Fruit fly (Drosophila melanogaster) whole organism, embryonic: ENCODE data around the gene CG5181.

Source experiments
- Ada2b ChIP-seq: fragments of 200-800 bp; sonication (Bioruptor generic); IDR thresholded peaks from 2 replicates; pipeline ENCODE4 v1.3.6; 2022; ENCODE audit warnings: missing biosample characterization, missing genetic modification characterization
- B-H1 ChIP-seq: fragments of 200-800 bp; sonication (Bioruptor generic); IDR thresholded peaks from 3 replicates; pipeline ENCODE4 v1.3.6; 2022; ENCODE audit warnings: missing biosample characterization, missing genetic modification characterization
- CG11085 ChIP-seq: fragments of 200-800 bp; sonication (Bioruptor generic); IDR thresholded peaks from 2 replicates; pipeline ENCODE4 v1.3.6; 2022; ENCODE audit warnings: missing biosample characterization, missing genetic modification characterization
- CG11504 ChIP-seq: fragments of 200-800 bp; sonication (Bioruptor generic); optimal IDR thresholded peaks from 3 replicates; lab custom pipeline; 2019; ENCODE audit warnings: missing biosample characterization, mild to moderate bottlenecking, missing genetic modification characterization, moderate library complexity
- CG12659 ChIP-seq: fragments of 200-800 bp; sonication (Bioruptor generic); optimal IDR thresholded peaks from 3 replicates; lab custom pipeline; 2017; ENCODE audit warnings: mild to moderate bottlenecking, missing biosample characterization, missing genetic modification reagents, missing genetic modification characterization
- CG13287 ChIP-seq: fragments of 200-800 bp; sonication (Bioruptor generic); IDR thresholded peaks from 2 replicates; pipeline ENCODE4 v1.3.6; 2022; ENCODE audit warnings: missing biosample characterization, missing genetic modification characterization; ENCODE audit not compliant: partially characterized antibody
- CG1792 ChIP-seq: fragments of 200-800 bp; sonication (Bioruptor generic); optimal IDR thresholded peaks from 2 replicates; lab custom pipeline; 2016; ENCODE audit warnings: missing biosample characterization, missing genetic modification characterization
- CG2199 ChIP-seq: fragments of 200-800 bp; sonication (Bioruptor generic); IDR thresholded peaks from 3 replicates; pipeline ENCODE4 v1.3.6; 2022; ENCODE audit warnings: missing biosample characterization, missing genetic modification characterization
- CG2712 ChIP-seq: fragments of 200-800 bp; optimal IDR thresholded peaks from 3 replicates; lab custom pipeline; 2019; ENCODE audit warnings: missing biosample characterization, mild to moderate bottlenecking, missing genetic modification characterization, moderate library complexity
- CG30020 ChIP-seq: fragments of 200-800 bp; optimal IDR thresholded peaks from 2 replicates; lab custom pipeline; 2019; ENCODE audit warnings: missing biosample characterization, mild to moderate bottlenecking, missing genetic modification characterization, moderate library complexity
- CG30431 ChIP-seq: fragments of 200-800 bp; sonication (Bioruptor generic); optimal IDR thresholded peaks from 2 replicates; lab custom pipeline; 2017; ENCODE audit warnings: missing biosample characterization, missing genetic modification characterization
- CG31224 ChIP-seq: fragments of 200-800 bp; sonication (Bioruptor generic); IDR thresholded peaks from 2 replicates; pipeline ENCODE4 v1.3.6; 2022; ENCODE audit warnings: missing biosample characterization, missing genetic modification characterization
- CG31388 ChIP-seq: fragments of 200-800 bp; sonication (Bioruptor generic); optimal IDR thresholded peaks from 2 replicates; lab custom pipeline; 2016; ENCODE audit warnings: missing biosample characterization, missing genetic modification characterization
- CG3163 ChIP-seq: fragments of 200-800 bp; sonication (Bioruptor generic); optimal IDR thresholded peaks from 3 replicates; lab custom pipeline; 2016; ENCODE audit warnings: missing biosample characterization, missing genetic modification characterization
- CG3281 ChIP-seq: fragments of 200-800 bp; sonication (Bioruptor generic); optimal IDR thresholded peaks from 3 replicates; lab custom pipeline; 2017; ENCODE audit warnings: missing biosample characterization, mild to moderate bottlenecking, missing genetic modification characterization
- CG3995 ChIP-seq: fragments of 200-800 bp; sonication (Bioruptor generic); optimal IDR thresholded peaks from 3 replicates; lab custom pipeline; 2016; ENCODE audit warnings: missing biosample characterization, missing genetic modification characterization
- CG5245 ChIP-seq: fragments of 200-800 bp; sonication (Bioruptor generic); optimal IDR thresholded peaks from 3 replicates; lab custom pipeline; 2016; ENCODE audit warnings: missing biosample characterization, missing genetic modification characterization
- CG6272 ChIP-seq: fragments of 200-800 bp; sonication (Bioruptor generic); IDR thresholded peaks from 2 replicates; pipeline ENCODE4 v1.3.6; 2022; ENCODE audit warnings: missing biosample characterization, missing genetic modification characterization
- CG6654 ChIP-seq: fragments of 200-800 bp; sonication (Bioruptor generic); optimal IDR thresholded peaks from 2 replicates; lab custom pipeline; 2017; ENCODE audit warnings: missing biosample characterization, mild to moderate bottlenecking, missing genetic modification characterization
- CG6683 ChIP-seq: fragments of 200-800 bp; sonication (Bioruptor generic); optimal IDR thresholded peaks from 2 replicates; lab custom pipeline; 2017; ENCODE audit warnings: missing biosample characterization, mild to moderate bottlenecking, missing genetic modification characterization, missing genetic modification reagents
- CG8089 ChIP-seq: fragments of 200-800 bp; sonication (Bioruptor generic); optimal IDR thresholded peaks from 3 replicates; lab custom pipeline; 2016; ENCODE audit warnings: missing biosample characterization, missing genetic modification characterization
- CG8944 ChIP-seq: fragments of 200-800 bp; sonication (Bioruptor generic); optimal IDR thresholded peaks from 3 replicates; lab custom pipeline; 2016; ENCODE audit warnings: missing biosample characterization, missing genetic modification characterization
- CG9876 ChIP-seq: fragments of 200-800 bp; sonication (Bioruptor generic); optimal IDR thresholded peaks from 2 replicates; lab custom pipeline; 2016; ENCODE audit warnings: missing biosample characterization, missing genetic modification characterization
- E2f2 ChIP-seq: fragments of 200-800 bp; sonication (Bioruptor generic); IDR thresholded peaks from 2 replicates; pipeline ENCODE4 v1.3.6; 2022; ENCODE audit warnings: missing biosample characterization, missing genetic modification characterization
- ERR ChIP-seq: fragments of 200-800 bp; sonication (Bioruptor generic); optimal IDR thresholded peaks from 2 replicates; lab custom pipeline; 2016; ENCODE audit warnings: missing biosample characterization, missing genetic modification characterization
- Eip74EF ChIP-seq, 2 experiments: fragments of 200-800 bp in 1 of 2; fragments of >200 bp in 1 of 2; sonication (Bioruptor generic) in 1 of 2; optimal IDR thresholded peaks; 2 replicates each; lab custom pipeline; 2017 to 2019; ENCODE audit warnings: missing biosample characterization in 2 of 2, missing genetic modification characterization in 2 of 2, mild to moderate bottlenecking in 1 of 2, moderate library complexity in 1 of 2
- Fer1 ChIP-seq: fragments of 200-800 bp; sonication (Bioruptor generic); optimal IDR thresholded peaks from 2 replicates; lab custom pipeline; 2017; ENCODE audit warnings: missing biosample characterization, mild to moderate bottlenecking, missing genetic modification characterization
- HLH3B ChIP-seq: fragments of 200-800 bp; sonication (Bioruptor generic); IDR thresholded peaks from 2 replicates; pipeline ENCODE4 v1.3.6; 2022; ENCODE audit warnings: missing biosample characterization, missing genetic modification characterization
- HmgD ChIP-seq: fragments of 200-800 bp; sonication (Bioruptor generic); optimal IDR thresholded peaks from 3 replicates; lab custom pipeline; 2016; ENCODE audit warnings: missing biosample characterization, missing genetic modification characterization
- Hr3 ChIP-seq: fragments of 200-800 bp; sonication (Bioruptor generic); optimal IDR thresholded peaks from 3 replicates; lab custom pipeline; 2016; ENCODE audit warnings: missing biosample characterization, missing genetic modification characterization
- Jarid2 ChIP-seq: fragments of 200-800 bp; sonication (Bioruptor generic); optimal IDR thresholded peaks from 3 replicates; lab custom pipeline; 2017; ENCODE audit warnings: mild to moderate bottlenecking, missing biosample characterization, missing genetic modification reagents, missing genetic modification characterization
- Med ChIP-seq: fragments of 200-800 bp; sonication (Bioruptor generic); peaks from one replicate; lab custom pipeline; 2016; ENCODE audit warnings: missing biosample characterization, missing genetic modification characterization, mild to moderate bottlenecking, inconsistent platforms, moderate library complexity
- NC2α ChIP-seq: fragments of 200-800 bp; sonication (Bioruptor generic); optimal IDR thresholded peaks from 2 replicates; lab custom pipeline; 2016; ENCODE audit warnings: missing biosample characterization, missing genetic modification characterization
- Nf-YA ChIP-seq: fragments of 200-800 bp; sonication (Bioruptor generic); IDR thresholded peaks from 2 replicates; pipeline ENCODE4 v1.3.6; 2022; ENCODE audit warnings: missing biosample characterization, missing genetic modification characterization
- Oli ChIP-seq: fragments of 200-800 bp; sonication (Bioruptor generic); optimal IDR thresholded peaks from 2 replicates; lab custom pipeline; 2018; ENCODE audit warnings: missing biosample characterization, mild to moderate bottlenecking, missing genetic modification characterization, moderate library complexity
- Rfx ChIP-seq: fragments of 200-800 bp; sonication (Bioruptor generic); IDR thresholded peaks from 2 replicates; pipeline ENCODE4 v1.3.6; 2022; ENCODE audit warnings: missing biosample characterization, missing genetic modification characterization
- Sry-δ ChIP-seq: fragments of 200-800 bp; sonication (Bioruptor generic); optimal IDR thresholded peaks from 2 replicates; lab custom pipeline; 2016; ENCODE audit warnings: missing biosample characterization, missing genetic modification characterization
- Usf ChIP-seq: fragments of 200-800 bp; sonication (Bioruptor generic); optimal IDR thresholded peaks from 2 replicates; lab custom pipeline; 2017; ENCODE audit warnings: missing genotype, missing biosample characterization, missing genetic modification characterization
- ab ChIP-seq: fragments of 200-800 bp; sonication (Bioruptor generic); optimal IDR thresholded peaks from 2 replicates; lab custom pipeline; 2016; ENCODE audit warnings: missing biosample characterization, missing genetic modification characterization
- al ChIP-seq: fragments of 200-800 bp; sonication (Bioruptor generic); IDR thresholded peaks from 2 replicates; pipeline ENCODE4 v1.3.6; 2022; ENCODE audit warnings: missing biosample characterization, missing genetic modification characterization
- az2 ChIP-seq: fragments of 200-800 bp; sonication (Bioruptor generic); optimal IDR thresholded peaks from 3 replicates; lab custom pipeline; 2016; ENCODE audit warnings: missing biosample characterization, missing genetic modification characterization
- chif ChIP-seq, 2 experiments: fragments of 200-800 bp; sonication (Bioruptor generic); optimal IDR thresholded peaks; 3 replicates each; lab custom pipeline; 2016; ENCODE audit warnings: missing biosample characterization in 2 of 2, missing genetic modification characterization in 2 of 2
- chn ChIP-seq: fragments of 200-800 bp; sonication (Bioruptor generic); optimal IDR thresholded peaks from 2 replicates; lab custom pipeline; 2016; ENCODE audit warnings: missing biosample characterization, missing genetic modification characterization
- fd102C ChIP-seq: fragments of 200-800 bp; sonication (Bioruptor generic); optimal IDR thresholded peaks from 2 replicates; lab custom pipeline; 2018; ENCODE audit warnings: missing biosample characterization, mild to moderate bottlenecking, missing genetic modification characterization, moderate library complexity
- nau ChIP-seq: fragments of 200-800 bp; sonication (Bioruptor generic); optimal IDR thresholded peaks from 3 replicates; lab custom pipeline; 2017; ENCODE audit warnings: missing biosample characterization, mild to moderate bottlenecking, missing genetic modification characterization, missing genetic modification reagents
- peb ChIP-seq: fragments of 200-800 bp; sonication (Bioruptor generic); IDR thresholded peaks from 2 replicates; pipeline ENCODE4 v1.3.6; 2022; ENCODE audit warnings: missing biosample characterization, missing genetic modification characterization
- pzg ChIP-seq: fragments of 200-800 bp; sonication (Bioruptor generic); optimal IDR thresholded peaks from 3 replicates; lab custom pipeline; 2018; ENCODE audit warnings: missing biosample characterization, mild to moderate bottlenecking, missing genetic modification characterization, moderate library complexity
- run ChIP-seq: fragments of 200-800 bp; sonication (Bioruptor generic); optimal IDR thresholded peaks from 3 replicates; lab custom pipeline; 2018; ENCODE audit warnings: missing biosample characterization, mild to moderate bottlenecking, missing genetic modification characterization
- sd ChIP-seq: fragments of 200-800 bp; sonication (Bioruptor generic); optimal IDR thresholded peaks from 3 replicates; lab custom pipeline; 2018; ENCODE audit warnings: missing biosample characterization, mild to moderate bottlenecking, missing genetic modification characterization, moderate library complexity
- shn ChIP-seq: fragments of 200-800 bp; sonication (Bioruptor generic); optimal IDR thresholded peaks from 3 replicates; lab custom pipeline; 2016; ENCODE audit warnings: missing biosample characterization, missing genetic modification characterization
- tx ChIP-seq: fragments of 200-800 bp; sonication (Bioruptor generic); optimal IDR thresholded peaks from 2 replicates; lab custom pipeline; 2016; ENCODE audit warnings: missing biosample characterization, missing genetic modification characterization

Gene CG5181

DNA sequence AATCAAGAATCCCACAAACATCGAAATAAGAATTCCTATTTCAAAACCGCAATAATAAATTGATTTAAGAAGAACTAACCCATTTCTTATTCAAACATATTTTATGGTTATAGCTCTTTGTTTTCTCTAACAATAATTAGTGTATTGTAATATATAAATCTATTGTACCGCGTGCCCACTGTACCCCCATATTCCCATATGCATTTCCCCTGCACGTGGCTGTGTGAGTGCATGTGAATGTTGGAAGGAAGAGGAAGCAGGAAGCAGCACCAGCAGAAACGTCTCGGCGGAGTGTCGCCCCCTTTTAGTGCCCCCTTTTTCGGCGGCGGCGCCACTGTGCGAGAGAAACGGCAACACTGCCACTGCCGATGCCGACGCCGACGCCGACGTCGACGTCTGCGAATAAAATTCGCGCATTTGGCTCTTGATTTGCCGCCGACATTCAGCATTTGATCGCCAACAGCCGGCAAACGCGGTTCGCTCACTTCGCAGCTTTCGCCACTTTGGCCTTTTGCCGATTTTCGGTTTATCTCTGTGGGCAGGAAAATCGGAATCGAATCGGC lies 13.8 kb upstream of the CG5181 start (continued):
- TF ChIP-seq CG9876 (GFP tag; lab: Kevin White, UChicago) (no peak), CG3995 (GFP tag; lab: Kevin White, UChicago) (no peak), tx (GFP tag; lab: Kevin White, UChicago) (no peak), fd102C (no peak), Rfx (GFP tag; lab: Robert Waterston, UW) (peak; percentile 65), Fer1 (peak; percentile 33), chif (GFP tag; optimal IDR thresholded peaks at IDR 0.05; lab: Kevin White, UChicago) (peak in 1 of 2 experiments; percentile 8), CG11504 (tag; lab: Kevin White, UChicago) (peak; percentile 3), nau (GFP tag; lab: Kevin White, UChicago) (no peak), CG3281 (peak; percentile 23), CG11085 (GFP tag; lab: Robert Waterston, UW) (no peak), CG8089 (no peak), CG5245 (GFP tag; lab: Kevin White, UChicago) (no peak), CG6683 (GFP tag; lab: Kevin White, UChicago) (no peak), shn (GFP tag; lab: Kevin White, UChicago) (no peak), az2 (GFP tag; lab: Kevin White, UChicago) (no peak), al (peak; percentile 54; the same call in 1 of the 2 replicates), Nf-YA (no peak), E2f2 (GFP tag; lab: Robert Waterston, UW) (0 out of 2 replicates have a peak, but pooled peaks have one; percentile 15), chn (GFP tag; lab: Kevin White, UChicago) (no peak), CG6272 (GFP tag; lab: Robert Waterston, UW) (no peak; the same call in 1 of the 2 replicates), CG1792 (no peak), Med (GFP tag; lab: Kevin White, UChicago) (peak; percentile 92), Ada2b (GFP tag; lab: Robert Waterston, UW) (no peak), HLH3B (peak; percentile 51; the same call in 1 of the 2 replicates), peb (GFP tag; lab: Robert Waterston, UW) (no peak), CG3163 (no peak), ERR (GFP tag; lab: Kevin White, UChicago) (no peak), run (tag; lab: Kevin White, UChicago) (no peak), B-H1 (no peak), Eip74EF (GFP tag; optimal IDR thresholded peaks at IDR 0.05; lab: Kevin White, UChicago) (no peak), CG31224 (0 out of 2 replicates have a peak, but pooled peaks have one; percentile 18), Jarid2 (GFP tag; lab: Kevin White, UChicago) (no peak), CG13287 (GFP tag; lab: Robert Waterston, UW) (no peak), ab (GFP tag; lab: Kevin White, UChicago) (no peak), NC2α (GFP tag; lab: Kevin White, UChicago) (no peak), HmgD (no peak), Oli (tag; lab: Kevin White, UChicago) (no peak), CG2199 (GFP tag; lab: Robert Waterston, UW) (no peak), Usf (peak; percentile 42), CG31388 (no peak), CG30431 (peak; percentile 23), sd (tag; lab: Kevin White, UChicago) (no peak), CG2712 (tag; lab: Kevin White, UChicago) (peak; percentile 33), CG30020 (tag; lab: Kevin White, UChicago) (no peak), Hr3 (GFP tag; lab: Kevin White, UChicago) (no peak), Sry-δ (no peak), CG12659 (GFP tag; lab: Kevin White, UChicago) (no peak), CG8944 (GFP tag; lab: Kevin White, UChicago) (peak; percentile 33), pzg (GFP tag; lab: Kevin White, UChicago) (peak; percentile 18), CG6654 (GFP tag; lab: Kevin White, UChicago) (no peak)
